Worm (Caenorhabditis elegans): ENCODE results near the gene ymel-1.

DNA sequence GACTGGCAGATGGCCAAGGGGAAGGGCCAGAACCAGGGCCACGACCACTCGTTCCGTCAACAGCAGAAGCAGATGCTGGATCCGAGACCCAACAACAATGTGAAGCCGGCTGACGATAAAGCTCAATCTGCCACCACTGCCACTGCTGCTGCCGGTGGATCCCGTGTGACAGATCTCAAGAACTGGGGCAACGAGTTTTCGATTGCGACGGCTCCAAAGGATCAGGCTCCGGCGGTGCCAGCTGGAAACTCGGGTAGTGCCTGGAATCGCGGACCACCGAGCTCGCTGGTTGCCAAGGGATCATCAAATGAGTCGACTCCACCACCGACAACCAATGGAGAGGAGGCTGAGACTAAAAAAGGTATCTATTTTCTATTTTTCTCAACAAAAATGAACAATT is 48.5 kb downstream of the ymel-1 start:
- TF ChIP-seq daf-16 (GFP tag; optimal IDR thresholded peaks at IDR 0.05) (no peak), daf-16 (tag; optimal IDR thresholded peaks at IDR 0.05) (no peak), ama-1 (optimal IDR thresholded peaks at IDR 0.05) (no peak), pqm-1 (tag; optimal IDR thresholded peaks at IDR 0.05) (no peak), pha-4 (GFP tag; IDR thresholded peaks at IDR 0.05) (no peak), pha-4 (tag; optimal IDR thresholded peaks at IDR 0.05) (no peak), snpc-4 (tag; optimal IDR thresholded peaks at IDR 0.05) (no peak)

Measured in whole organism, L4 larva.